Fruit fly (Drosophila melanogaster): Measurements from ENCODE around the gene Cpr62Ba.
A peak's percentile ranks its signal among the peaks of the same experiment; 100 is the strongest.

Gene Cpr62Ba

dm6 chr3L:1827809-1828371 is 3.7 kb downstream of the Cpr62Ba start (continued):
- peak in 1 of 2 experiments; percentile 20 for TF ChIP-seq ss (GFP tag; optimal IDR thresholded peaks at IDR 0.05)
- no peak for TF ChIP-seq CG16779 (tag; optimal IDR thresholded peaks at IDR 0.05)
- peak; percentile 22 for TF ChIP-seq CG1621 (tag; optimal IDR thresholded peaks at IDR 0.05)
- no peak for TF ChIP-seq cyc (GFP tag; optimal IDR thresholded peaks at IDR 0.05)
- peak; percentile 54; the same call in 2 of the 3 replicates for TF ChIP-seq CG6163 (GFP tag; IDR thresholded peaks at IDR 0.05)
- no peak for TF ChIP-seq CG8632 (GFP tag; optimal IDR thresholded peaks at IDR 0.05)
- peak; percentile 93 for TF ChIP-seq vri (GFP tag; optimal IDR thresholded peaks at IDR 0.05)
- no peak for TF ChIP-seq Sox15 (GFP tag; optimal IDR thresholded peaks at IDR 0.05)
- TF ChIP-seq Ets96B (tag; optimal IDR thresholded peaks at IDR 0.05), result no peak
- peak; percentile 6 for TF ChIP-seq dsx (GFP tag; optimal IDR thresholded peaks at IDR 0.05; ENCODE audit: poor library complexity, severe bottlenecking)
- no peak for TF ChIP-seq CG7368 (GFP tag; optimal IDR thresholded peaks at IDR 0.05)
- TF ChIP-seq Sox14 (GFP tag; optimal IDR thresholded peaks at IDR 0.05), result no peak
- peak; percentile 32 for TF ChIP-seq Eip75B (GFP tag; optimal IDR thresholded peaks at IDR 0.05)

- no peak for TF ChIP-seq acj6 (GFP tag; optimal IDR thresholded peaks at IDR 0.05)
- TF ChIP-seq svp (GFP tag), result no peak
- TF ChIP-seq ss (GFP tag; optimal IDR thresholded peaks at IDR 0.05), result peak in 1 of 2 experiments; percentile 70
- TF ChIP-seq OdsH (GFP tag; optimal IDR thresholded peaks at IDR 0.05), result no peak
- TF ChIP-seq Gug (GFP tag; IDR thresholded peaks at IDR 0.05), result no peak
- no peak for TF ChIP-seq CG8119 (GFP tag; IDR thresholded peaks at IDR 0.05)
- TF ChIP-seq Eip75B (GFP tag; optimal IDR thresholded peaks at IDR 0.05), result no peak
- TF ChIP-seq CG6808 (GFP tag; optimal IDR thresholded peaks at IDR 0.05), result peak; percentile 21
- no peak for TF ChIP-seq Hr38 (GFP tag; optimal IDR thresholded peaks at IDR 0.05)
- no peak for TF ChIP-seq fd85E (GFP tag; optimal IDR thresholded peaks at IDR 0.05)
- TF ChIP-seq lz (GFP tag; optimal IDR thresholded peaks at IDR 0.05), result no peak
- TF ChIP-seq salr (GFP tag; optimal IDR thresholded peaks at IDR 0.05), result peak in 1 of 2 experiments; percentile 5
- no peak for TF ChIP-seq cyc (GFP tag; optimal IDR thresholded peaks at IDR 0.05)
- peak; percentile 59 for TF ChIP-seq CG6854 (GFP tag; optimal IDR thresholded peaks at IDR 0.05)
- no peak for TF ChIP-seq Lpt (GFP tag; optimal IDR thresholded peaks at IDR 0.05)
- TF ChIP-seq CG9139 (GFP tag; optimal IDR thresholded peaks at IDR 0.05), result no peak
- TF ChIP-seq spab (GFP tag; optimal IDR thresholded peaks at IDR 0.05), result no peak
- no peak for TF ChIP-seq CG1621 (tag; optimal IDR thresholded peaks at IDR 0.05)
- TF ChIP-seq CG6163 (GFP tag; IDR thresholded peaks at IDR 0.05), result no peak
Observed at dm6 chr3L:1822365-1822764, 9.2 kb downstream of the Cpr62Ba start.

- no peak for TF ChIP-seq salr (GFP tag; optimal IDR thresholded peaks at IDR 0.05)
- TF ChIP-seq acj6 (GFP tag; optimal IDR thresholded peaks at IDR 0.05), result no peak
- no peak for TF ChIP-seq esn (GFP tag; optimal IDR thresholded peaks at IDR 0.05)
- no peak for TF ChIP-seq CG6808 (GFP tag; optimal IDR thresholded peaks at IDR 0.05)
- TF ChIP-seq fkh (GFP tag; optimal IDR thresholded peaks at IDR 0.05), result no peak
- TF ChIP-seq Smox (GFP tag; optimal IDR thresholded peaks at IDR 0.05), result no peak
- peak; percentile 87 for TF ChIP-seq CG1621 (tag; optimal IDR thresholded peaks at IDR 0.05)
- peak; percentile 26 to 54 for TF ChIP-seq ss (GFP tag; optimal IDR thresholded peaks at IDR 0.05)
- 0 out of 3 replicates have a peak, but pooled peaks have one; percentile 21 for TF ChIP-seq eg (GFP tag; IDR thresholded peaks at IDR 0.05)
- no peak for TF ChIP-seq net (GFP tag; optimal IDR thresholded peaks at IDR 0.05)
- peak; percentile 9 for TF ChIP-seq dsx (GFP tag; optimal IDR thresholded peaks at IDR 0.05; ENCODE audit: poor library complexity, severe bottlenecking)
- no peak for TF ChIP-seq svp (GFP tag)
- no peak for TF ChIP-seq CG16779 (tag; optimal IDR thresholded peaks at IDR 0.05)
- TF ChIP-seq CG6792 (GFP tag; optimal IDR thresholded peaks at IDR 0.05), result no peak
Observed at dm6 chr3L:1821140-1821539, 10.4 kb downstream of the Cpr62Ba start.

- TF ChIP-seq CG6792 (GFP tag; optimal IDR thresholded peaks at IDR 0.05) (no peak), svp (GFP tag) (peak; percentile 11), CG8319 (GFP tag; optimal IDR thresholded peaks at IDR 0.05) (no peak), CG1621 (tag; optimal IDR thresholded peaks at IDR 0.05) (peak; percentile 1), dsx (GFP tag; optimal IDR thresholded peaks at IDR 0.05; ENCODE audit: poor library complexity, severe bottlenecking) (peak; percentile 59), CG9139 (GFP tag; optimal IDR thresholded peaks at IDR 0.05) (no peak)
Observed at dm6 chr3L:1818834-1819233, 12.7 kb downstream of the Cpr62Ba start.
